Worm (Caenorhabditis elegans): ENCODE data around the gene ran-2.

DNA sequence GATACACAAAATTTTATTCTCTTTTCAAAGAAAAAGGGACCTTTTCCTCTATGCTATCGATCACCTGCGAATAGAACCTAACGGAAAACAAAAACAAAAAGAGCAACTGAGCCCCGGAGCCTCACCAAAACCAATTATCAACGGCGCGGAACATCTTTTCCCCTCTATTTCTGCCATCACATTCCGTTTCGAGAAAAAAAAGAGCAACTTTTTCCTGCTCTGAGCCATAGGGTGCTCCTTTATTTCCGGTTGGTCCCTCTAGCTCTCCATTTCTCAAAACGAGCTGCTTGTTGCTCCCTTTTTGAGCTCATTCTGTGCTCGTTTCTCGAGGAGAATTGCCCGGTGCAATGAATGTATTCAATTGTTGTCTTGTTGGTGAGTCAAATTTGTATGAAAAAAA lies 46.3 kb downstream of the ran-2 start, which contains the start of gene clp-1:
- TF ChIP-seq ces-1 (GFP tag; optimal IDR thresholded peaks at IDR 0.05) (no peak), pqm-1 (tag; optimal IDR thresholded peaks at IDR 0.05) (no peak), nhr-85 (tag) (peak; percentile 11), nhr-11 (tag; optimal IDR thresholded peaks at IDR 0.05) (no peak), skn-1 (tag; optimal IDR thresholded peaks at IDR 0.05) (no peak), fos-1 (tag; optimal IDR thresholded peaks at IDR 0.05) (no peak), lin-39 (tag; optimal IDR thresholded peaks at IDR 0.05) (no peak), tbx-2 (tag; optimal IDR thresholded peaks at IDR 0.05) (no peak), ceh-88 (GFP tag; IDR thresholded peaks at IDR 0.05) (no peak), ceh-90 (tag; optimal IDR thresholded peaks at IDR 0.05) (no peak), elt-2 (tag; optimal IDR thresholded peaks at IDR 0.05) (no peak)
